Worm (Caenorhabditis elegans): ENCODE measurements around the gene Y37E11AM.4.

- no peak for TF ChIP-seq elt-1 (tag; optimal IDR thresholded peaks at IDR 0.05)
- no peak for TF ChIP-seq elt-3 (tag; optimal IDR thresholded peaks at IDR 0.05)
- TF ChIP-seq ZK546.5 (tag; optimal IDR thresholded peaks at IDR 0.05): no peak
- TF ChIP-seq unc-39 (tag; optimal IDR thresholded peaks at IDR 0.05): no peak
- no peak for TF ChIP-seq fos-1 (tag; optimal IDR thresholded peaks at IDR 0.05)
- no peak for TF ChIP-seq egl-27 (tag; optimal IDR thresholded peaks at IDR 0.05)
- no peak for TF ChIP-seq mdl-1 (tag; optimal IDR thresholded peaks at IDR 0.05)
- no peak for TF ChIP-seq lin-13 (GFP tag; optimal IDR thresholded peaks at IDR 0.05)
- TF ChIP-seq skn-1 (tag; optimal IDR thresholded peaks at IDR 0.05): no peak
- no peak for TF ChIP-seq dmd-4 (tag; optimal IDR thresholded peaks at IDR 0.05)
Observed at ce11 chrIV:3759823-3760222, 37.2 kb upstream of the Y37E11AM.4 start.
